Worm (Caenorhabditis elegans) whole organism, late embryonic: ENCODE measurements around the gene dop-4.

Experiments used
- T23F11.4 ChIP-seq: fragments of 200-800 bp; sonication (Bioruptor generic); optimal IDR thresholded peaks from 2 replicates; lab custom pipeline; 2018; ENCODE audit warnings: mild to moderate bottlenecking, missing genetic modification characterization, missing compliant biosample characterization
- ceh-34 ChIP-seq: sonication (generic microtip); optimal IDR thresholded peaks from 2 replicates; lab custom pipeline; 2016; ENCODE audit warnings: mild to moderate bottlenecking, missing genetic modification characterization, missing compliant biosample characterization
- dve-1 ChIP-seq: sonication (generic microtip); optimal IDR thresholded peaks from 2 replicates; lab custom pipeline; 2017; ENCODE audit warnings: antibody characterized with exemption, mild to moderate bottlenecking, missing genetic modification characterization, missing compliant biosample characterization
- elt-4 ChIP-seq: sonication (generic microtip); optimal IDR thresholded peaks from 2 replicates; lab custom pipeline; 2016; ENCODE audit warnings: missing genetic modification characterization, missing compliant biosample characterization
- fkh-10 ChIP-seq: fragments of 150-350 bp; optimal IDR thresholded peaks from 2 replicates; lab custom pipeline; 2014; ENCODE audit warnings: missing biosample characterization, missing genetic modification reagents, missing genetic modification characterization
- pha-4 ChIP-seq: fragments of 150-350 bp; optimal IDR thresholded peaks from 2 replicates; lab custom pipeline; 2018; ENCODE audit warnings: missing biosample characterization, missing genetic modification reagents, missing genetic modification characterization
- pqm-1 ChIP-seq: sonication (generic microtip); optimal IDR thresholded peaks from 2 replicates; lab custom pipeline; 2016; ENCODE audit warnings: missing genetic modification characterization, missing compliant biosample characterization
- tbx-2 ChIP-seq: sonication (generic microtip); optimal IDR thresholded peaks from 2 replicates; lab custom pipeline; 2016; ENCODE audit warnings: missing genetic modification characterization, missing compliant biosample characterization
- unc-3 ChIP-seq, 2 experiments: fragments of 200-800 bp in 1 of 2; sonication (Bioruptor generic) in 1 of 2; sonication (generic microtip) in 1 of 2; conservative IDR thresholded peaks in 1 of 2; optimal IDR thresholded peaks in 1 of 2; 2 replicates each; pipeline versions ENCODE4 v1.3.6 to Lab custom; 2016 to 2022; ENCODE audit warnings: missing compliant biosample characterization in 2 of 2, missing genetic modification characterization in 2 of 2, missing genetic modification reagents in 1 of 2
- ztf-16 ChIP-seq: sonication (generic microtip); optimal IDR thresholded peaks from 2 replicates; lab custom pipeline; 2017; ENCODE audit warnings: missing genetic modification characterization, missing compliant biosample characterization

DNA sequence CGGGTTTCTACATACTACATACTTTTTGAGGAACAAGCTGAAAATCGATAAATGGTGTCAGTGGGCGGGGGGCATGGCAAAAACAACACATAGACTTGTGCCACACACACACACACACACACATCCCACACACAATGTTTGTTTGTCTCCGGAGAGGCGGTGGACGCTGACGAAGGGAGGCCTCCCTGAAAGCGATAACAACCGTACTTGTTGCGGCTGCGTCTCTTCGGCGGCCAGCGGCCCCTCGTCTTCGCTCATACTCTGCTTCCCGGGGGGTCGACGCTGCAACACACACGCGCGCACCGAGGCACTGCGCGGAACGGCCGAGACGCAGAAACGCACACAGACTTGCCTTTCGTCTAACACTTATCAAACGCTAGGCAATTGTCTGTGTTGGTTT is 24.7 kb downstream of the dop-4 start:
- TF ChIP-seq T23F11.4 (GFP tag; lab: Kevin White, UChicago): no peak
- TF ChIP-seq unc-3 (GFP tag; conservative IDR thresholded peaks at IDR 0.05; lab: Robert Waterston, UW): no peak
- no peak for TF ChIP-seq unc-3 (tag; optimal IDR thresholded peaks at IDR 0.05; lab: Kevin White, UChicago)
- TF ChIP-seq pqm-1 (tag; lab: Kevin White, UChicago): peak; percentile 70
- peak; percentile 34 for TF ChIP-seq ceh-34 (tag; lab: Kevin White, UChicago)
- peak; percentile 81 for TF ChIP-seq tbx-2
- TF ChIP-seq dve-1 (tag; lab: Kevin White, UChicago): peak; percentile 35
- TF ChIP-seq pha-4 (tag; lab: Kevin White, UChicago): no peak
- no peak for TF ChIP-seq fkh-10 (GFP tag; lab: Kevin White, UChicago)
- TF ChIP-seq elt-4 (tag; lab: Kevin White, UChicago): no peak
- TF ChIP-seq ztf-16: no peak
